Worm (Caenorhabditis elegans) whole organism, L4 larva: ENCODE data around the gene C07A4.3.

Experiments
- F10B5.3 ChIP-seq: sonication (generic microtip); optimal IDR thresholded peaks from 2 replicates; lab custom pipeline; 2016; ENCODE audit warnings: mild to moderate bottlenecking, missing genetic modification characterization, missing compliant biosample characterization
- F37D6.2 ChIP-seq: sonication (generic microtip); optimal IDR thresholded peaks from 2 replicates; lab custom pipeline; 2016; ENCODE audit warnings: mild to moderate bottlenecking, missing genetic modification characterization, missing compliant biosample characterization
- R02D3.7 ChIP-seq: fragments of 150-350 bp; sonication (generic microtip); optimal IDR thresholded peaks from 3 replicates; lab custom pipeline; 2014; ENCODE audit warnings: missing biosample characterization, missing genetic modification characterization
- T20F7.1 ChIP-seq: fragments of 200-800 bp; sonication (Bioruptor generic); optimal IDR thresholded peaks from 2 replicates; lab custom pipeline; 2018; ENCODE audit warnings: mild to moderate bottlenecking, missing genetic modification characterization, missing compliant biosample characterization
- ZK546.5 ChIP-seq, 2 experiments: sonication (generic microtip); optimal IDR thresholded peaks; 2 replicates each; lab custom pipeline; 2017; ENCODE audit warnings: missing biosample characterization in 2 of 2, missing genetic modification characterization in 2 of 2
- aha-1 ChIP-seq: fragments of 150-350 bp; peaks from one replicate; lab custom pipeline; 2014; ENCODE audit warnings: missing biosample characterization, missing genetic modification characterization
- ceh-20 ChIP-seq: fragments of 200-800 bp; sonication (Bioruptor generic); IDR thresholded peaks from 2 replicates; pipeline ENCODE4 v1.3.6; 2022; ENCODE audit warnings: missing genetic modification reagents, missing genetic modification characterization, missing compliant biosample characterization
- ctbp-1 ChIP-seq: fragments of 200-800 bp; sonication (Bioruptor generic); IDR thresholded peaks from 2 replicates; pipeline ENCODE4 v1.3.6; 2022; ENCODE audit warnings: missing genetic modification reagents, missing genetic modification characterization, missing compliant biosample characterization
- daf-16 ChIP-seq, 3 experiments: sonication (generic microtip); optimal IDR thresholded peaks; 2 replicates each; lab custom pipeline; 2016 to 2017; ENCODE audit warnings: missing genetic modification characterization in 3 of 3, missing genetic modification reagents in 3 of 3, mild to moderate bottlenecking in 2 of 3, missing compliant biosample characterization in 2 of 3, missing biosample characterization in 1 of 3, moderate library complexity in 1 of 3
- duxl-1 ChIP-seq: sonication (generic microtip); optimal IDR thresholded peaks from 2 replicates; lab custom pipeline; 2016; ENCODE audit warnings: mild to moderate bottlenecking, missing genetic modification characterization, moderate library complexity, missing compliant biosample characterization; ENCODE audit not compliant: poor library complexity
- hlh-11 ChIP-seq: fragments of 200-800 bp; sonication (Bioruptor generic); optimal IDR thresholded peaks from 2 replicates; lab custom pipeline; 2018; ENCODE audit warnings: mild to moderate bottlenecking, missing genetic modification characterization, missing compliant biosample characterization
- lim-7 ChIP-seq: fragments of 200-800 bp; sonication (Bioruptor generic); IDR thresholded peaks from 2 replicates; pipeline ENCODE4 v1.3.6; 2022; ENCODE audit warnings: missing genetic modification characterization, missing compliant biosample characterization
- lin-1 ChIP-seq: fragments of 200-800 bp; sonication (Bioruptor generic); IDR thresholded peaks from 2 replicates; pipeline ENCODE4 v1.3.6; 2022; ENCODE audit warnings: missing genetic modification reagents, missing genetic modification characterization, missing compliant biosample characterization
- lin-13 ChIP-seq: fragments of 150-350 bp; optimal IDR thresholded peaks from 2 replicates; lab custom pipeline; 2014; ENCODE audit warnings: missing biosample characterization, missing genetic modification reagents, missing genetic modification characterization
- madf-5 ChIP-seq, 2 experiments: fragments of 200-800 bp; sonication (Bioruptor generic); IDR thresholded peaks; 2 replicates each; pipeline ENCODE4 v1.3.6; 2022; ENCODE audit warnings: missing compliant biosample characterization in 2 of 2, missing genetic modification characterization in 2 of 2
- mdt-29 ChIP-seq: fragments of 200-800 bp; sonication (Bioruptor generic); IDR thresholded peaks from 2 replicates; pipeline ENCODE4 v1.3.6; 2022; ENCODE audit warnings: missing genetic modification reagents, missing genetic modification characterization, missing compliant biosample characterization
- mep-1 ChIP-seq: fragments of 150-350 bp; sonication (generic microtip); optimal IDR thresholded peaks from 3 replicates; lab custom pipeline; 2014; ENCODE audit warnings: missing biosample characterization, missing genetic modification characterization
- mxl-3 ChIP-seq: fragments of 200-800 bp; sonication (Bioruptor generic); optimal IDR thresholded peaks from 2 replicates; lab custom pipeline; 2018; ENCODE audit warnings: mild to moderate bottlenecking, missing genetic modification characterization, missing compliant biosample characterization
- nhr-11 ChIP-seq: fragments of 150-350 bp; optimal IDR thresholded peaks from 2 replicates; lab custom pipeline; 2014; ENCODE audit warnings: missing biosample characterization, missing genetic modification characterization
- nhr-111 ChIP-seq: fragments of 200-800 bp; sonication (Bioruptor generic); optimal IDR thresholded peaks from 2 replicates; lab custom pipeline; 2018; ENCODE audit warnings: mild to moderate bottlenecking, missing genetic modification characterization, missing compliant biosample characterization
- nhr-25 ChIP-seq: sonication (generic microtip); optimal IDR thresholded peaks from 2 replicates; lab custom pipeline; 2017; ENCODE audit warnings: missing genetic modification characterization, mild to moderate bottlenecking, missing compliant biosample characterization, antibody characterized with exemption, moderate library complexity, borderline replicate concordance; ENCODE audit not compliant: insufficient read depth
- php-3 ChIP-seq: fragments of 200-800 bp; sonication (Bioruptor generic); IDR thresholded peaks from 2 replicates; pipeline ENCODE4 v1.3.6; 2022; ENCODE audit warnings: missing genetic modification reagents, missing genetic modification characterization, missing compliant biosample characterization
- snpc-4 ChIP-seq: fragments of 150-350 bp; optimal IDR thresholded peaks from 2 replicates; lab custom pipeline; 2014; ENCODE audit warnings: missing biosample characterization, missing genetic modification characterization
- tra-1 ChIP-seq: fragments of 200-800 bp; sonication (Bioruptor generic); IDR thresholded peaks from 2 replicates; pipeline ENCODE4 v1.3.6; 2022; ENCODE audit warnings: missing genetic modification reagents, missing genetic modification characterization, missing compliant biosample characterization
- vab-7 ChIP-seq: fragments of 200-800 bp; sonication (Bioruptor generic); IDR thresholded peaks from 2 replicates; pipeline ENCODE4 v1.3.6; 2022; ENCODE audit warnings: missing genetic modification reagents, missing genetic modification characterization, missing compliant biosample characterization
- zip-11 ChIP-seq: fragments of 200-800 bp; sonication (Bioruptor generic); IDR thresholded peaks from 2 replicates; pipeline ENCODE4 v1.3.6; 2022; ENCODE audit warnings: missing genetic modification characterization, missing compliant biosample characterization
- ztf-7 ChIP-seq: fragments of 150-350 bp; optimal IDR thresholded peaks from 2 replicates; lab custom pipeline; 2014; ENCODE audit warnings: missing biosample characterization, missing genetic modification characterization

The C07A4.3 gene

DNA sequence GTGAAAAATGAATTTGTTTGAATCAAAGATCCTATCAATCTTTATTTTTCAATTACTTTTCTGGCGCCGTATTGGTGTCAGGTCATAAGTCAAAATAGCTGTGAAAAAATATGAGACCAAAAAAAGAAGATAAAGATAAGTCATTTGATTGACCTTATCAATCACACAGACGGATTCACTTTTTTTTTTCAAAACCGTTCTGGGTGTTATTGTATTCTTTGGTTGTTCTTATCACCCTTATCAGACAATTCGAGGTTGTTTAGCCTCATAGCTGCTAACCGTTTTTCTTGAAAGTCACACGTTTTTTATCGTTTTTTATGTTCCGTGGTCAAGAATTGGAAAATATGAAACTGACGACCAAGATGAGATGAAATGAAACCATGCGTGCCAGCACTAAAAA is 6.2 kb upstream of the C07A4.3 start (continued):
- 0 out of 2 replicates have a peak, but pooled peaks have one; percentile 41 for TF ChIP-seq tra-1
- peak; percentile 48 for TF ChIP-seq aha-1 (tag; lab: Kevin White, UChicago)

DNA sequence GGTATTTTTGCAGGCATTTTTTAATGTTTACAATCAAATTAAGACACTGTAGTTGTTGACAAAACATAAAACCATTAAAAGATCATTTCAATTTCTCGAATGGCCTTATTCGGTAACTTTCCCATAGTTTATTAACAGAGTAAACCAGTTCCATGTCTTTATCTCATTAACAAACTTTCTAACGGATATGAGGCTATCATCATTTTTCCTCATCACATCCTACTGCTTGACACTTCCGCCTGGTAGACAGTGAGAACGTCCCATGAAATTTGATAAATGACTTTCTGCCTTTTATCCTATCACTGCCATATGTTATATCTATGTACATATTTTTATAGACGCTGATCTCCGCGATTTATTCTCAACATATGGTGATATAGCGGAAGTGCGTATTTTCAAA is 4.2 kb upstream of the C07A4.3 start:
- no peak for TF ChIP-seq F37D6.2 (tag; lab: Kevin White, UChicago)
- no peak for TF ChIP-seq lin-13 (GFP tag; lab: Kevin White, UChicago)
- TF ChIP-seq, all 104 proteins: peak for 0

ce11 chrX:10172004-10172584 is 2.7 kb upstream of the C07A4.3 start, which contains the start of gene C07A4.2:
TSS of gene C07A4.2 (plus strand) at chrX:10172198.
- TF ChIP-seq lin-13 (GFP tag; lab: Kevin White, UChicago) (no peak), duxl-1 (tag; lab: Kevin White, UChicago) (no peak), aha-1 (tag; lab: Kevin White, UChicago) (peak; percentile 76), mxl-3 (GFP tag; lab: Kevin White, UChicago) (peak; percentile 40)
- TF ChIP-seq, all 104 proteins: peak for 2

DNA sequence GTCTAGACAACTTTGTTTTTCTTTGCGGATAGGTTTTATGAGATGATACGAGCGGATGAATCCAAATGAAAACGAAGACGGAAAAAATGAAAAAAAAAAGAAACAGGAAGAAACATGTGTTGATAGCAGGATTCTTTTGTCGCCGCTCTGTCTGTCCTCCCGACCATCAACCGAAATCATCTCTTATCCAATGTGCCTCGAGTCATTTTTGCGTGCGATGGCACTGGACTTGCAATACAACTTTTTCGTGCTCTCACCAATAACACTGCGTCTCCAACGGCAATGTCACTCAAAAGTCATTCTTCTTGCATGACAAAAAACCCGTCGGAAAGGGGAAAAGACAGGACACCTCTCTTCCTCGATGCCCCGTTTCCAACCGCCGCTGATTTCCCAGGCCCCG is 1.5 kb downstream of the C07A4.3 start, which contains the start of gene ncs-4:
TSS of gene ncs-4 (plus strand) at position 227 of the 400 bp plus-strand sequence.
- TF ChIP-seq vab-7 (GFP tag; lab: Robert Waterston, UW) (no peak), ctbp-1 (GFP tag; lab: Robert Waterston, UW) (no peak), lim-7 (GFP tag; lab: Robert Waterston, UW) (no peak), hlh-11 (tag; lab: Kevin White, UChicago) (peak; percentile 37), daf-16 (GFP tag; optimal IDR thresholded peaks at IDR 0.05; lab: Kevin White, UChicago) (peak in 1 of 2 experiments; percentile 65), daf-16 (tag; optimal IDR thresholded peaks at IDR 0.05; lab: Kevin White, UChicago) (no peak), T20F7.1 (GFP tag; lab: Kevin White, UChicago) (no peak), ZK546.5 (tag; optimal IDR thresholded peaks at IDR 0.05; lab: Kevin White, UChicago) (no peak), F10B5.3 (tag; lab: Kevin White, UChicago) (no peak), ceh-20 (GFP tag; lab: Robert Waterston, UW) (no peak), nhr-25 (tag; lab: Kevin White, UChicago) (no peak)
- TF ChIP-seq, all 104 proteins: peak for 2

DNA sequence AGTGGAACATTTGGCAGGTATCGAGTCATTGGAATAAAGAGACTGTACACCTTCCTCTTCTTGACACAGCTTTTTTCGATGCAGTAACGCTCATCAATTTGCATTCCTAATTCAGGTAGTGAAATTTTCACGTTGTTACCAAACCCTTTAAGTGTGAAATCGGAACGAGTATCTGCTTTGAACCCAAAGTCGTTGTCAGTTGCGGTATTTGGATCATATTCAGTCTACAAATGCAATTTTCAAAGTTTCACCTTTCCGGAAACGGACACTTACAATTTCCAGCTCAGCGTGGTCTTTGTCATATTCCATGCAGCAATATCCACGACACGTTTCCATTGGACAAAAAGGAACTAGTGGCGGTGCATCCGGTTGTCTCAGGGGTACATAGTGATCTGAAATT is 7.8 kb downstream of the C07A4.3 start:
- TF ChIP-seq aha-1 (tag; lab: Kevin White, UChicago) = peak; percentile 93
- no peak for TF ChIP-seq zip-11 (GFP tag; lab: Robert Waterston, UW)
- TF ChIP-seq, all 104 proteins: peak for 1

DNA sequence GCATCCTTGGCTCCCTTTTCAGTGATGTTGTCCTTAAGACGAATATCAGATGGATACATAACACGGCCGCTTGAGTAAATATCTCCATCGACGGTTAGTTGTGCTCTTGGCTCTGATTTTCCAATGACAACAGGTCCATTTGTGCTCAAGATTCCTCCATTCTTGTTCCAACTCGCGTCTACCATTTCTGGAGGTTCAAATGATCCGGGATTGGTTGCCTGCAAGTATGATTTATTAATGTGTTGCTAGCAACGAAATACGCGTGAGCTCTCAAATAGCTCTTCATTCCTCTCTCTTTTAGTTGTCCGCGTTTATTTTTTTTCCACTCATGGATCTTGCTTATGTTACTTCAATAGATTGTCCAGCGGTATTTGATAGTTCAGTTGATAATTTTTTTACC is 8.9 kb downstream of the C07A4.3 start, which contains the start of gene arrd-28:
TSS of gene arrd-28 (plus strand) at position 301 of the 400 bp plus-strand sequence.
- no peak for TF ChIP-seq R02D3.7
- 0 out of 2 replicates have a peak, but pooled peaks have one; percentile 24 for TF ChIP-seq php-3 (GFP tag; lab: Robert Waterston, UW)
- TF ChIP-seq nhr-11 (tag; lab: Kevin White, UChicago) = no peak
- TF ChIP-seq ztf-7 (tag; lab: Kevin White, UChicago) = no peak
- TF ChIP-seq mdt-29 (GFP tag; lab: Robert Waterston, UW) = no peak
- TF ChIP-seq nhr-111 (GFP tag; lab: Kevin White, UChicago) = no peak

DNA sequence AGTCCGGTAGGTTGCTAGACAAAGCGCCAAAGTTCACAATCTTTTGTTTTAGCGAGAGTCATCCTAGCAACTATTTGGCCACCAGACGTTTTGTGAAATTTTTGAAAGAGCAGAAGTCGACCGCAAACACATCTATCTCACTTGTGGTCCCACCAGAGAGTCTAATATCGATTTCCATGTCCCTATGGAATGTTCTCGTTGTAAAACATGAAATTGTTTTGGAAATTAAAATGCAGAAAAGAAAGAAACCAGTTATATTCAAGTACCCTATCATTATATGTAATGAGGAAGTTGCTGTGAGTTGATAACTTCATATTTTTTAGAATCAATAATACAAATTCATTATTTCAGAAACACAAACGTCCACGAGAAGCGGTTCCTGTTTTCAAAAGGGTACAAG is 9.9 kb downstream of the C07A4.3 start:
- TF ChIP-seq snpc-4 (tag; lab: Kevin White, UChicago) (no peak), mep-1 (tag; lab: Kevin White, UChicago) (no peak), lin-1 (no peak), madf-5 (GFP tag; IDR thresholded peaks at IDR 0.05; lab: Robert Waterston, UW) (no peak), aha-1 (tag; lab: Kevin White, UChicago) (peak; percentile 90)
